Fruit fly (Drosophila melanogaster): ENCODE data around the gene Hex-A.

Hex-A gene

dm6 chrX:9585359-9586002 is at the start of gene Hex-A:
Gene Hex-A, plus strand, starts transcription at chrX:9585675.
- TF ChIP-seq CG12299 (tag; optimal IDR thresholded peaks at IDR 0.05) (peak; percentile 98), CG34224 (GFP tag; IDR thresholded peaks at IDR 0.05; ENCODE audit: partially characterized antibody) (peak; percentile 60), cad (GFP tag; optimal IDR thresholded peaks at IDR 0.05) (no peak), CG6272 (GFP tag; IDR thresholded peaks at IDR 0.05) (peak; percentile 61), Sox100B (GFP tag; optimal IDR thresholded peaks at IDR 0.05) (peak; percentile 99), run (tag; optimal IDR thresholded peaks at IDR 0.05) (peak; percentile 97), Ssrp (tag; optimal IDR thresholded peaks at IDR 0.05) (peak; percentile 97), CG17912 (GFP tag; optimal IDR thresholded peaks at IDR 0.05) (peak; percentile 75), CG15073 (GFP tag; optimal IDR thresholded peaks at IDR 0.05) (peak; percentile 50), hkb (optimal IDR thresholded peaks at IDR 0.05) (no peak), hkb (GFP tag; IDR thresholded peaks at IDR 0.05) (peak; percentile 95), CG16863 (GFP tag; optimal IDR thresholded peaks at IDR 0.05) (peak; percentile 86), fd96Cb (tag; optimal IDR thresholded peaks at IDR 0.05) (peak; percentile 94), CG12769 (tag; optimal IDR thresholded peaks at IDR 0.05) (peak; percentile 94), Eip74EF (GFP tag; optimal IDR thresholded peaks at IDR 0.05) (peak in 1 of 2 experiments; percentile 99), Asciz (GFP tag; optimal IDR thresholded peaks at IDR 0.05) (peak; percentile 97), Sin3A (optimal IDR thresholded peaks at IDR 0.05) (no peak), maf-S (GFP tag; optimal IDR thresholded peaks at IDR 0.05) (peak; percentile 92), wek (GFP tag; optimal IDR thresholded peaks at IDR 0.05) (peak; percentile 79), CG33557 (GFP tag; optimal IDR thresholded peaks at IDR 0.05) (peak; percentile 95), Jarid2 (GFP tag; optimal IDR thresholded peaks at IDR 0.05) (peak; percentile 78), crc (GFP tag; optimal IDR thresholded peaks at IDR 0.05) (peak; percentile 93), ken (GFP tag; IDR thresholded peaks at IDR 0.05) (peak; percentile 80), lab (GFP tag; optimal IDR thresholded peaks at IDR 0.05) (peak; percentile 98), CG1529 (GFP tag; optimal IDR thresholded peaks at IDR 0.05) (peak; percentile 96), CG18764 (GFP tag; optimal IDR thresholded peaks at IDR 0.05) (peak; percentile 82), Meics (GFP tag; optimal IDR thresholded peaks at IDR 0.05) (peak; percentile 98), CG17802 (tag; optimal IDR thresholded peaks at IDR 0.05) (peak; percentile 77), trem (tag; optimal IDR thresholded peaks at IDR 0.05) (peak; percentile 92), CG9727 (GFP tag; optimal IDR thresholded peaks at IDR 0.05) (peak; percentile 98), CG11696 (GFP tag; IDR thresholded peaks at IDR 0.05) (peak; percentile 69), MESR4 (GFP tag; optimal IDR thresholded peaks at IDR 0.05) (peak; percentile 23), zen2 (GFP tag; IDR thresholded peaks at IDR 0.05; ENCODE audit: partially characterized antibody) (no peak; the same call in 2 of the 3 replicates), CG3995 (GFP tag; optimal IDR thresholded peaks at IDR 0.05) (peak; percentile 79), p53 (GFP tag; optimal IDR thresholded peaks at IDR 0.05) (peak; percentile 77), dpn (GFP tag; optimal IDR thresholded peaks at IDR 0.05) (peak; percentile 87 to 96), CG10147 (GFP tag; optimal IDR thresholded peaks at IDR 0.05) (peak; percentile 99), D19A (tag; optimal IDR thresholded peaks at IDR 0.05) (peak; percentile 64), CTCF (GFP tag; optimal IDR thresholded peaks at IDR 0.05) (peak; percentile 62), tin (GFP tag; optimal IDR thresholded peaks at IDR 0.05) (peak; percentile 92), CG2712 (tag; optimal IDR thresholded peaks at IDR 0.05) (peak; percentile 98), stc (GFP tag; IDR thresholded peaks at IDR 0.05) (peak; percentile 93), CG32772 (GFP tag; IDR thresholded peaks at IDR 0.05) (peak; percentile 80), eyg (GFP tag; optimal IDR thresholded peaks at IDR 0.05) (peak; percentile 87), fu2 (GFP tag; optimal IDR thresholded peaks at IDR 0.05) (peak; percentile 93), CG6791 (GFP tag; IDR thresholded peaks at IDR 0.05; ENCODE audit: partially characterized antibody) (no peak), Nf-YC (tag; optimal IDR thresholded peaks at IDR 0.05) (peak; percentile 94), CG10321 (GFP tag; IDR thresholded peaks at IDR 0.05) (peak; percentile 61; the same call in 1 of the 2 replicates), jigr1 (GFP tag; IDR thresholded peaks at IDR 0.05) (peak; percentile 67; the same call in 2 of the 3 replicates), Nf-YB (GFP tag; optimal IDR thresholded peaks at IDR 0.05) (peak; percentile 87)

Measured in whole organism, embryonic.